Worm (Caenorhabditis elegans) whole organism, L1 larva: ENCODE results near the gene T25B2.2.
A peak's percentile ranks its signal among the peaks of the same experiment; 100 is the strongest.

ENCODE experiments used
- C16A3.4 ChIP-seq: fragments of 150-350 bp; optimal IDR thresholded peaks from 2 replicates; lab custom pipeline; 2014; ENCODE audit warnings: missing biosample characterization, missing genetic modification characterization
- C34B4.2 ChIP-seq: sonication (generic microtip); optimal IDR thresholded peaks from 2 replicates; lab custom pipeline; 2017; ENCODE audit warnings: mild to moderate bottlenecking, missing genetic modification characterization, missing compliant biosample characterization
- Y116A8C.19 ChIP-seq: sonication (generic microtip); optimal IDR thresholded peaks from 2 replicates; lab custom pipeline; 2016; ENCODE audit warnings: missing compliant biosample characterization, missing genetic modification characterization, borderline replicate concordance
- aha-1 ChIP-seq: fragments of 150-350 bp; optimal IDR thresholded peaks from 2 replicates; lab custom pipeline; 2014; ENCODE audit warnings: missing biosample characterization, missing genetic modification characterization
- aly-2 ChIP-seq: fragments of 150-350 bp; optimal IDR thresholded peaks from 2 replicates; lab custom pipeline; 2014; ENCODE audit warnings: missing biosample characterization, missing genetic modification characterization
- ama-1 ChIP-seq: fragments of 150-350 bp; optimal IDR thresholded peaks from 2 replicates; lab custom pipeline; 2014
- blmp-1 ChIP-seq: fragments of 150-350 bp; optimal IDR thresholded peaks from 2 replicates; lab custom pipeline; 2014; ENCODE audit warnings: missing biosample characterization, missing genetic modification characterization
- ceh-63 ChIP-seq: fragments of 200-800 bp; sonication (Bioruptor generic); optimal IDR thresholded peaks from 2 replicates; lab custom pipeline; 2018; ENCODE audit warnings: mild to moderate bottlenecking, missing genetic modification characterization, missing compliant biosample characterization
- ceh-8 ChIP-seq: fragments of 200-800 bp; sonication (Bioruptor generic); optimal IDR thresholded peaks from 2 replicates; lab custom pipeline; 2018; ENCODE audit warnings: mild to moderate bottlenecking, missing genetic modification characterization, moderate library complexity, missing compliant biosample characterization
- ceh-82 ChIP-seq, 3 experiments: fragments of 150-350 bp in 1 of 3; sonication (generic microtip) in 2 of 3; optimal IDR thresholded peaks; 2 replicates each; lab custom pipeline; 2014 to 2017; ENCODE audit warnings: missing biosample characterization in 3 of 3, missing genetic modification characterization in 3 of 3
- ces-1 ChIP-seq: fragments of 150-350 bp; optimal IDR thresholded peaks from 2 replicates; lab custom pipeline; 2014; ENCODE audit warnings: missing biosample characterization, missing genetic modification reagents, missing genetic modification characterization
- dpl-1 ChIP-seq, 3 experiments: fragments of 150-350 bp in 2 of 3; sonication (generic microtip) in 1 of 3; optimal IDR thresholded peaks; 2 replicates each; lab custom pipeline; 2014 to 2017; ENCODE audit warnings: missing biosample characterization in 3 of 3, missing genetic modification characterization in 3 of 3, missing genetic modification reagents in 3 of 3
- dsc-1 ChIP-seq: sonication (generic microtip); optimal IDR thresholded peaks from 2 replicates; lab custom pipeline; 2016; ENCODE audit warnings: mild to moderate bottlenecking, missing genetic modification characterization, missing compliant biosample characterization
- efl-1 ChIP-seq, 4 experiments: fragments of 150-350 bp; optimal IDR thresholded peaks in 3 of 4; peaks in 1 of 4; 1 replicate in 1 of 4; 2 replicates in 3 of 4; lab custom pipeline; 2014; ENCODE audit warnings: missing biosample characterization in 2 of 4, missing genetic modification characterization in 2 of 4, missing genetic modification reagents in 2 of 4
- egl-27 ChIP-seq, 2 experiments: fragments of 150-350 bp in 1 of 2; sonication (generic microtip); optimal IDR thresholded peaks; 3 replicates each; lab custom pipeline; 2017 to 2018; ENCODE audit warnings: missing biosample characterization in 2 of 2, missing genetic modification characterization in 2 of 2, missing genetic modification reagents in 2 of 2
- fkh-8 ChIP-seq: sonication (generic microtip); optimal IDR thresholded peaks from 2 replicates; lab custom pipeline; 2016; ENCODE audit warnings: mild to moderate bottlenecking, missing genetic modification characterization, missing compliant biosample characterization
- fos-1 ChIP-seq: fragments of 150-350 bp; optimal IDR thresholded peaks from 2 replicates; lab custom pipeline; 2014; ENCODE audit warnings: missing biosample characterization, missing genetic modification characterization
- hlh-17 ChIP-seq: fragments of 200-800 bp; sonication (Bioruptor generic); optimal IDR thresholded peaks from 2 replicates; lab custom pipeline; 2018; ENCODE audit warnings: missing genetic modification characterization, mild to moderate bottlenecking, missing compliant biosample characterization, moderate library complexity, borderline replicate concordance
- hlh-4 ChIP-seq: sonication (generic microtip); optimal IDR thresholded peaks from 2 replicates; lab custom pipeline; 2016; ENCODE audit warnings: mild to moderate bottlenecking, missing genetic modification characterization, missing compliant biosample characterization
- hpl-2 ChIP-seq: fragments of 150-350 bp; optimal IDR thresholded peaks from 2 replicates; lab custom pipeline; 2014; ENCODE audit warnings: missing biosample characterization, missing genetic modification reagents, missing genetic modification characterization
- irx-1 ChIP-seq: sonication (generic microtip); optimal IDR thresholded peaks from 2 replicates; lab custom pipeline; 2016; ENCODE audit warnings: missing genetic modification characterization, missing compliant biosample characterization
- isw-1 ChIP-seq: fragments of 200-800 bp; sonication (Bioruptor generic); IDR thresholded peaks from 2 replicates; pipeline ENCODE4 v1.3.6; 2022; ENCODE audit warnings: missing genetic modification characterization, missing compliant biosample characterization
- lin-14 ChIP-seq: fragments of 200-800 bp; sonication (Bioruptor generic); optimal IDR thresholded peaks from 2 replicates; lab custom pipeline; 2018; ENCODE audit warnings: mild to moderate bottlenecking, missing genetic modification characterization, moderate library complexity, missing compliant biosample characterization
- lin-15B ChIP-seq: fragments of 150-350 bp; sonication (generic microtip); optimal IDR thresholded peaks from 3 replicates; lab custom pipeline; 2014; ENCODE audit warnings: missing biosample characterization, missing genetic modification characterization
- lin-39 ChIP-seq: fragments of 150-350 bp; optimal IDR thresholded peaks from 2 replicates; lab custom pipeline; 2014; ENCODE audit warnings: missing biosample characterization, missing genetic modification reagents, missing genetic modification characterization
- mef-2 ChIP-seq: fragments of 150-350 bp; optimal IDR thresholded peaks from 2 replicates; lab custom pipeline; 2014; ENCODE audit warnings: missing biosample characterization, missing genetic modification characterization
- mep-1 ChIP-seq: fragments of 150-350 bp; optimal IDR thresholded peaks from 2 replicates; lab custom pipeline; 2014; ENCODE audit warnings: missing biosample characterization, missing genetic modification characterization
- nhr-11 ChIP-seq: fragments of 150-350 bp; optimal IDR thresholded peaks from 2 replicates; lab custom pipeline; 2014; ENCODE audit warnings: missing biosample characterization, missing genetic modification characterization
- nhr-12 ChIP-seq: sonication (generic microtip); optimal IDR thresholded peaks from 2 replicates; lab custom pipeline; 2017; ENCODE audit warnings: missing biosample characterization, missing genetic modification characterization
- nhr-19 ChIP-seq: fragments of 200-800 bp; sonication (Bioruptor generic); conservative IDR thresholded peaks from 2 replicates; pipeline ENCODE4 v1.3.6; 2022; ENCODE audit warnings: missing genetic modification characterization, missing compliant biosample characterization
- nhr-47 ChIP-seq: sonication (generic microtip); optimal IDR thresholded peaks from 2 replicates; lab custom pipeline; 2016; ENCODE audit warnings: mild to moderate bottlenecking, missing genetic modification characterization, moderate library complexity, missing compliant biosample characterization
- nhr-77 ChIP-seq: fragments of 150-350 bp; optimal IDR thresholded peaks from 2 replicates; lab custom pipeline; 2014; ENCODE audit warnings: missing biosample characterization, missing genetic modification characterization
- nhr-90 ChIP-seq: sonication (generic microtip); optimal IDR thresholded peaks from 2 replicates; lab custom pipeline; 2016; ENCODE audit warnings: mild to moderate bottlenecking, missing genetic modification characterization, missing compliant biosample characterization; ENCODE audit not compliant: poor library complexity
- pax-3 ChIP-seq: fragments of 200-800 bp; sonication (Bioruptor generic); optimal IDR thresholded peaks from 2 replicates; lab custom pipeline; 2018; ENCODE audit warnings: mild to moderate bottlenecking, missing genetic modification characterization, moderate library complexity, missing compliant biosample characterization
- skn-1 ChIP-seq: fragments of 150-350 bp; optimal IDR thresholded peaks from 2 replicates; lab custom pipeline; 2014; ENCODE audit warnings: missing biosample characterization, missing genetic modification characterization
- snu-23 ChIP-seq: sonication (generic microtip); optimal IDR thresholded peaks from 2 replicates; lab custom pipeline; 2016; ENCODE audit warnings: missing genetic modification characterization, missing compliant biosample characterization
- sptf-1 ChIP-seq: fragments of 150-350 bp; optimal IDR thresholded peaks from 2 replicates; lab custom pipeline; 2014; ENCODE audit warnings: missing biosample characterization, missing genetic modification characterization
- unc-30 ChIP-seq: sonication (generic microtip); optimal IDR thresholded peaks from 2 replicates; lab custom pipeline; 2017; ENCODE audit warnings: missing biosample characterization, missing genetic modification characterization
- unc-86 ChIP-seq: sonication (generic microtip); optimal IDR thresholded peaks from 2 replicates; lab custom pipeline; 2016; ENCODE audit warnings: missing genetic modification characterization, missing compliant biosample characterization
- unc-98 ChIP-seq: fragments of 200-800 bp; sonication (Bioruptor generic); IDR thresholded peaks from 2 replicates; pipeline ENCODE4 v1.3.6; 2022; ENCODE audit warnings: missing genetic modification characterization, missing compliant biosample characterization
- zag-1 ChIP-seq: fragments of 150-350 bp; optimal IDR thresholded peaks from 2 replicates; lab custom pipeline; 2014; ENCODE audit warnings: missing biosample characterization, missing genetic modification characterization
- ztf-4 ChIP-seq: fragments of 150-350 bp; optimal IDR thresholded peaks from 2 replicates; lab custom pipeline; 2014; ENCODE audit warnings: missing biosample characterization, missing genetic modification characterization

The T25B2.2 gene

DNA sequence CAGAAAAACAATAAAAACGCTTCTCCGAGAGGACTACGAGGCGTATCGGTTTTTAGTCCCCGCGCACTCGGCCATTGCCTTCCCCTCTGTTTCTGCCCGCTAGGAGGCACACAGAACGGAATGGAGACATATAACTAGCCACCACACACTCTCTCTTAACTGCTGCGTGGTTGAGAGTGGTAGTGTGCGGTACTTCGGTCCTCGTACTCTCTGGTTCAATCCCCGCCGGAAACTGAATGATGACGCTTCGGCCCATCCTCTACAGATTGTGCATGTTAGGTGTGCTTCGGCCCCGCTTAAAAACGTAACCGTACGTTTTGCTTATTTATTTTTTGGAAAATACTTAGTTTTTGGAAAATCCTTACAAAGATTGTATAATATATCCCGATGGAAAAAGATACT lies 38.2 kb downstream of the T25B2.2 start, which contains the start of gene T13C5.6 (continued):
- TF ChIP-seq ceh-63 (GFP tag; lab: Kevin White, UChicago) (no peak), ceh-82 (tag; optimal IDR thresholded peaks at IDR 0.05; lab: Kevin White, UChicago) (peak; percentile 52 to 85 (median 81)), aha-1 (tag; lab: Kevin White, UChicago) (peak; percentile 4), fkh-8 (tag; lab: Kevin White, UChicago) (peak; percentile 88), nhr-19 (GFP tag; lab: Robert Waterston, UW) (peak; percentile 88), skn-1 (tag; lab: Kevin White, UChicago) (peak; percentile 86), ama-1 (lab: Kevin White, UChicago) (no peak), ceh-8 (GFP tag; lab: Kevin White, UChicago) (peak; percentile 78), dpl-1 (GFP tag; optimal IDR thresholded peaks at IDR 0.05; lab: Kevin White, UChicago) (peak in 2 of 3 experiments; percentile 44 to 45), mef-2 (tag; lab: Kevin White, UChicago) (peak; percentile 22), lin-39 (tag; lab: Kevin White, UChicago) (peak; percentile 72)

DNA sequence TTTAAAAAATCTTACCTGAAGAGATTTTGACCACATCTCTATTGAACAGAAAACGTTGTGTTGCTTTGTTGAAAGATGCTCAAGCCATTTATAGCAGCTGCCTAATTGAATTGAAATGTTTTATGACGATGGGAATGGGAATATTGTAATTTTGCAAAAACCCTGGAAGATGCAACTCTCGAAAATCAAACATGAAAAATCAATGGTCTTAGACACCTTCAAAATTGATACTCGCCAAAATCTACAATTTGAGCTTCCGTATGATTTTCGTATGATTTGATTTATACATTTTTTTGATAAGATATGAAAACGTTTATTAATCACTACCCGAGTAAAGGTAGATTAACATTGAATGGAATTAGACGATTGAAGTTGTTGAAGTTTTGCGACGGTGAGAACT lies 39.0 kb downstream of the T25B2.2 start, which contains the start of gene C14F11.7:
Gene C14F11.7 (minus strand): TSS at position 101 of the 400 bp plus-strand sequence.
- TF ChIP-seq nhr-19 (GFP tag; lab: Robert Waterston, UW) (no peak), zag-1 (tag; lab: Kevin White, UChicago) (no peak), unc-30 (tag; lab: Kevin White, UChicago) (no peak), ces-1 (GFP tag; lab: Kevin White, UChicago) (no peak), C16A3.4 (tag; lab: Kevin White, UChicago) (no peak), unc-86 (no peak), nhr-77 (tag; lab: Kevin White, UChicago) (no peak)

DNA sequence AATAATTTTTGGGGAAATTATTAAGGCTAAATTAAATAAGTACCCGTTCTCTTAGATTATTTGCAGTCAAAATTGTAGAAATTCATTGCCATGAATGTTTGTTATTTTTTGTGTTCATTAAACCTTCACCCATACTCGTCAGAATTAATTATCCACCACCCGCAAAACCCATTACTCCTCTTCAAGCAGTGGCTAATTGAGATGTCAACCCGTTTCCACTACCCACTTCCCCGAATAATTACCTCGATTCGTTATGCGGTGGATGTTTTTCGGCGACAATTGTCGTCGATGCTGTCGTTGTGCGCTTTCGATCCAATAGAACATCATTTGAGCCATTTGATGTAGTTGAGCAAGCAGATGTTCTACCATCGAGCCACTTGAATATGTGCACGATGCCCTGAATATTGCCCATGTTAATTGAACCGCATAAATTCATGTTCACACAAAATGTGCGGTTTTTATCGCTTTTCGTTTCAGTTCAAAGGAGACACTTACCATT lies 41.9 kb downstream of the T25B2.2 start:
- no peak for TF ChIP-seq fos-1
- TF ChIP-seq efl-1 (optimal IDR thresholded peaks at IDR 0.05; lab: Kevin White, UChicago), result no peak
- peak in 1 of 2 experiments; percentile 45 for TF ChIP-seq efl-1 (GFP tag; optimal IDR thresholded peaks at IDR 0.05 in 1 of 2; lab: Kevin White, UChicago)
- TF ChIP-seq irx-1 (tag; lab: Kevin White, UChicago), result no peak
- TF ChIP-seq nhr-11 (tag; lab: Kevin White, UChicago), result no peak
- no peak for TF ChIP-seq C16A3.4 (tag; lab: Kevin White, UChicago)

DNA sequence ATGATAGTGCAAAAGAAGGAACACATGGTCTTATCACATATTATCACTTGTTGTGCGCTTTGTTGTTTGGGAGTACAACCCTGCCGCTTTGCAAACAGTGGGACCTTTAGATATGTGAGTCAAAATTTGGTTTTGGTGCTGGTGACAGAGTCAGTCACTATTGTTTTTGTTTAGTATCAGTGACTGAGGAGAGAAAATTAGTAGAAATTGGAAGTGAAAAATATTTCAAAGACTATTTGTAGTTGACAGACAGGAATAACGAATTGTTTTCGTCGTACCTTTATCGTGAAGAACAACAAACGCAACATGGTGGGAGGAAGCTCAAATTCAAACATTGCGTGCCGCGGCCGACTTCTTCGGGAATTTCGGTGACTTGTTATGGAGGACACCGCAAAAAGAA lies 47.1 kb downstream of the T25B2.2 start, which contains the start of gene lrch-1:
Gene lrch-1 (minus strand): TSS at position 101 of the 400 bp plus-strand sequence.
- TF ChIP-seq nhr-19 (GFP tag; lab: Robert Waterston, UW) (no peak), hlh-4 (no peak), C16A3.4 (tag; lab: Kevin White, UChicago) (no peak), hpl-2 (GFP tag; lab: Kevin White, UChicago) (no peak), aha-1 (tag; lab: Kevin White, UChicago) (no peak), egl-27 (tag; optimal IDR thresholded peaks at IDR 0.05; lab: Kevin White, UChicago) (no peak), hlh-17 (GFP tag; lab: Kevin White, UChicago) (no peak), sptf-1 (tag; lab: Kevin White, UChicago) (no peak), blmp-1 (tag; lab: Kevin White, UChicago) (no peak), snu-23 (GFP tag; lab: Kevin White, UChicago) (no peak)

ce11 chrX:6219892-6220291 lies 50.4 kb downstream of the T25B2.2 start:
- TF ChIP-seq lin-39 (tag; lab: Kevin White, UChicago), result no peak
- TF ChIP-seq unc-86, result peak; percentile 45
- TF ChIP-seq lin-14 (GFP tag; lab: Kevin White, UChicago), result peak; percentile 66
- peak; percentile 56 for TF ChIP-seq mep-1 (tag; lab: Kevin White, UChicago)
- no peak for TF ChIP-seq Y116A8C.19 (tag; lab: Kevin White, UChicago)
- no peak for TF ChIP-seq nhr-12 (tag; lab: Kevin White, UChicago)
- peak; percentile 75 for TF ChIP-seq nhr-47 (tag; lab: Kevin White, UChicago)
- TF ChIP-seq nhr-90, result peak; percentile 67
- TF ChIP-seq isw-1 (GFP tag; lab: Robert Waterston, UW), result no peak
- TF ChIP-seq dsc-1 (tag; lab: Kevin White, UChicago), result peak; percentile 72
- peak; percentile 27 for TF ChIP-seq fos-1
- peak; percentile 24 to 55 (median 31) for TF ChIP-seq ceh-82 (tag; optimal IDR thresholded peaks at IDR 0.05; lab: Kevin White, UChicago)
- TF ChIP-seq pax-3, result no peak
- no peak for TF ChIP-seq aha-1 (tag; lab: Kevin White, UChicago)
- TF ChIP-seq irx-1 (tag; lab: Kevin White, UChicago), result peak; percentile 52
- TF ChIP-seq ztf-4 (tag; lab: Kevin White, UChicago), result no peak
- TF ChIP-seq snu-23 (GFP tag; lab: Kevin White, UChicago), result peak; percentile 76
- TF ChIP-seq lin-15B, result no peak
- no peak for TF ChIP-seq sptf-1 (tag; lab: Kevin White, UChicago)
- TF ChIP-seq C34B4.2 (tag; lab: Kevin White, UChicago), result no peak
- TF ChIP-seq aly-2, result no peak
- peak; percentile 5; the same call in 1 of the 2 replicates for TF ChIP-seq unc-98
